Worm (Caenorhabditis elegans) whole organism, midembryonic: ENCODE results near the gene Y57G7A.3.

Source experiments
- ref-1 ChIP-seq: fragments of 200-800 bp; sonication (Bioruptor generic); conservative IDR thresholded peaks from 2 replicates; pipeline ENCODE4 v1.3.6; 2022; ENCODE audit warnings: missing genetic modification reagents, missing genetic modification characterization, missing compliant biosample characterization
- tab-1 ChIP-seq: fragments of 200-800 bp; sonication (Bioruptor generic); IDR thresholded peaks from 2 replicates; pipeline ENCODE4 v1.3.6; 2022; ENCODE audit warnings: missing genetic modification characterization, missing compliant biosample characterization

DNA sequence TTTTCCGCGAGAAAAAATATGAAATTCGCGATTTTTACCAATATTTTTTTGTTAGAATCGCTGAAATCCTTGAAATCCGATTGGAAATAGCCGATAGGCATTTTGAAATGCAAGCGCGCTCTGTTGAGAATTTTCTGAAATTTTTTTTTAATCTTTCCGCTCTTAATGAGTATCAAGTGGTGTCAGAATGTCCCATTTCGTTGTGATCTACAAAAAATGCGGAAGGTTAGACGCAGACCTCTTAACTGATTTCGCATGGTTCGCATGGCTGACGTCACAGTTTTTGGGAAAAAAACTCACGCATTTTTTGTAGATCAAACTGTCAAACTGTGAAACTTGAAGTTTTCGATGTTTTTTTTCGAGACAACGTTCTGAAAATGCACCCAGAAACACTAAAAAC, 13.8 kb upstream of the Y57G7A.3 start, which contains the start of gene srw-66:
- TF ChIP-seq tab-1 (GFP tag; lab: Robert Waterston, UW) = no peak
- no peak for TF ChIP-seq ref-1
